Fruit fly (Drosophila melanogaster) whole organism, prepupa: ENCODE results near the gene CG6153.

Experiments used
- CG3032 ChIP-seq: fragments of 200-800 bp; optimal IDR thresholded peaks from 2 replicates; lab custom pipeline; 2019; ENCODE audit warnings: missing biosample characterization, mild to moderate bottlenecking, missing genetic modification characterization, moderate library complexity
- CG8632 ChIP-seq: fragments of 200-800 bp; sonication (Bioruptor generic); optimal IDR thresholded peaks from 3 replicates; lab custom pipeline; 2016; ENCODE audit warnings: missing biosample characterization, missing genetic modification characterization
- CG9139 ChIP-seq: fragments of 200-800 bp; sonication (Bioruptor generic); optimal IDR thresholded peaks from 3 replicates; lab custom pipeline; 2017; ENCODE audit warnings: missing biosample characterization, mild to moderate bottlenecking, missing genetic modification characterization
- Gug ChIP-seq: fragments of 200-800 bp; sonication (Bioruptor generic); IDR thresholded peaks from 2 replicates; pipeline ENCODE4 v1.3.6; 2022; ENCODE audit warnings: missing biosample characterization, missing genetic modification characterization
- Sox14 ChIP-seq: fragments of 200-800 bp; sonication (Bioruptor generic); optimal IDR thresholded peaks from 3 replicates; lab custom pipeline; 2016; ENCODE audit warnings: missing biosample characterization, missing genetic modification characterization
- cyc ChIP-seq: fragments of 200-800 bp; sonication (Bioruptor generic); optimal IDR thresholded peaks from 3 replicates; lab custom pipeline; 2016; ENCODE audit warnings: missing biosample characterization, missing genetic modification characterization
- esn ChIP-seq: fragments of 200-800 bp; sonication (Bioruptor generic); optimal IDR thresholded peaks from 2 replicates; lab custom pipeline; 2016; ENCODE audit warnings: missing biosample characterization, mild to moderate bottlenecking, missing genetic modification characterization, moderate library complexity
- salr ChIP-seq, 2 experiments: fragments of 200-800 bp; sonication (Bioruptor generic); optimal IDR thresholded peaks; 3 replicates each; lab custom pipeline; 2016 to 2018; ENCODE audit warnings: missing biosample characterization in 2 of 2, missing genetic modification characterization in 2 of 2, mild to moderate bottlenecking in 1 of 2

DNA sequence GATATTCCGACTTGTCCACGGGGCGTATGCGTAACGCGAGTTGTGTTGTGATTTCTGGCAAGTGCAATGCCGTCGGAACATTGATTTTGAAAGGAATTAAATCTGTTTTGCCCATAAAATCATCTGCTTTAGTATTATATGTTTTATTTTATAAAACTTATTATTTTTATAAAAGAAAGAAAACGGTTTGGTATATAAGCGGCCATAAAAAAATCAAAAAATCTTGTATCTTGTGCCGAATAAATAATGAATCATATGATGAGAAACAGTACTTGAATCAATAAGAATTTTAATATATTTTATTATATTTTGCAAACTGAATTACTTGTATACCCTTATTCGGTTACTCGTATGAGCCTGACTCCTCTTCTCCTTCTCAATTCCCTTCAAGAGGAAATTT is 35.9 kb upstream of the CG6153 start, which contains the start of gene pdm2:
- no peak for TF ChIP-seq salr (GFP tag; optimal IDR thresholded peaks at IDR 0.05; lab: Kevin White, UChicago)
- TF ChIP-seq cyc (GFP tag; lab: Kevin White, UChicago) = no peak
- no peak for TF ChIP-seq Gug
- no peak for TF ChIP-seq CG3032 (tag; lab: Kevin White, UChicago)
- TF ChIP-seq CG9139 = no peak
- TF ChIP-seq Sox14 (GFP tag; lab: Kevin White, UChicago) = no peak
- no peak for TF ChIP-seq esn (GFP tag; lab: Kevin White, UChicago)
- no peak for TF ChIP-seq CG8632 (GFP tag; lab: Kevin White, UChicago)
